Fruit fly (Drosophila melanogaster): ENCODE results near the gene knrl.

The knrl gene

DNA sequence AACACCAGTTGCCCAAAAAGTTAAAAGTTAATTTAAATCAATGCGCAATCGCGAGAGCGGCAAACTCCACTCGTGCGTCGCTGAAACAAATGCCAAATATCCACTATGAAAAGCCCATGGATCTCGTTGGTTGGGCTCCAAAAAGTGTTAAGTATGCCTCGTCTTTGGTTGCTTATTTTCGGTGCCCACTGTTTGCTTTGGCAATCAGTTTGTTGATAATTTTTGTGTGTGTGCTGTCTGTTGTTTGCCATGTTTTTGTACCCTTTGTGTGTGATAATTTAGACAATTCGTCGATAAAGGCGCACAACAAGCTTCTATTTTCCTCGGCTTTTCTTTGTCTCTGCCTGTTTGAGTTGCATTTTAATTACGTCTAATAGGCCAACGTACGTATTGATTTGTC lies 43.5 kb upstream of the knrl start (continued):
- peak; percentile 9 for TF ChIP-seq CG4707 (GFP tag; optimal IDR thresholded peaks at IDR 0.05)
- no peak for TF ChIP-seq CG34376 (GFP tag; optimal IDR thresholded peaks at IDR 0.05)
- peak; percentile 40 for TF ChIP-seq dmrt99B (tag; optimal IDR thresholded peaks at IDR 0.05)
- TF ChIP-seq pho (GFP tag; optimal IDR thresholded peaks at IDR 0.05), result no peak
- TF ChIP-seq CG1602 (GFP tag; optimal IDR thresholded peaks at IDR 0.05), result no peak
- no peak for TF ChIP-seq gsb (GFP tag; IDR thresholded peaks at IDR 0.05)
- no peak for TF ChIP-seq ac (GFP tag; optimal IDR thresholded peaks at IDR 0.05)
- TF ChIP-seq aop (GFP tag; IDR thresholded peaks at IDR 0.05), result no peak
- no peak for TF ChIP-seq CG8944 (GFP tag; optimal IDR thresholded peaks at IDR 0.05)
- TF ChIP-seq CG7928 (GFP tag; optimal IDR thresholded peaks at IDR 0.05), result no peak
- no peak for TF ChIP-seq Opbp (GFP tag; IDR thresholded peaks at IDR 0.05; ENCODE audit: partially characterized antibody)
- TF ChIP-seq wek (GFP tag; optimal IDR thresholded peaks at IDR 0.05), result peak; percentile 41
- no peak for TF ChIP-seq Bdp1 (GFP tag; optimal IDR thresholded peaks at IDR 0.05)
- peak; percentile 72 for TF ChIP-seq kni (GFP tag; optimal IDR thresholded peaks at IDR 0.05)
- TF ChIP-seq Sry-δ (GFP tag; optimal IDR thresholded peaks at IDR 0.05), result no peak
- no peak for TF ChIP-seq Vsx1 (GFP tag; optimal IDR thresholded peaks at IDR 0.05)
- no peak for TF ChIP-seq CG11695 (GFP tag; IDR thresholded peaks at IDR 0.05)
- TF ChIP-seq CG10654 (GFP tag; optimal IDR thresholded peaks at IDR 0.05), result no peak
- no peak for TF ChIP-seq CG12744 (GFP tag; optimal IDR thresholded peaks at IDR 0.05)
- TF ChIP-seq gcm (GFP tag; optimal IDR thresholded peaks at IDR 0.05), result no peak
- no peak for TF ChIP-seq CG18599 (GFP tag; optimal IDR thresholded peaks at IDR 0.05)
- TF ChIP-seq CG6854 (GFP tag; optimal IDR thresholded peaks at IDR 0.05), result no peak
- TF ChIP-seq CG30403 (GFP tag; optimal IDR thresholded peaks at IDR 0.05), result no peak
- TF ChIP-seq trem (tag; optimal IDR thresholded peaks at IDR 0.05), result no peak
- TF ChIP-seq vfl (GFP tag; optimal IDR thresholded peaks at IDR 0.05), result no peak
- no peak for TF ChIP-seq CG30020 (tag; optimal IDR thresholded peaks at IDR 0.05)
- peak; percentile 11 for TF ChIP-seq CG5180 (GFP tag; optimal IDR thresholded peaks at IDR 0.05)
- no peak for TF ChIP-seq cas (GFP tag; IDR thresholded peaks at IDR 0.05)
- peak; percentile 29 for TF ChIP-seq Asciz (GFP tag; optimal IDR thresholded peaks at IDR 0.05)
- TF ChIP-seq CG11398 (GFP tag; optimal IDR thresholded peaks at IDR 0.05), result no peak
- TF ChIP-seq sima (GFP tag; optimal IDR thresholded peaks at IDR 0.05), result no peak
- TF ChIP-seq MESR4 (GFP tag; optimal IDR thresholded peaks at IDR 0.05), result no peak
- TF ChIP-seq CG8765 (GFP tag; IDR thresholded peaks at IDR 0.05), result no peak
- no peak for TF ChIP-seq CG15514 (GFP tag; optimal IDR thresholded peaks at IDR 0.05)
- TF ChIP-seq CG31441 (GFP tag; IDR thresholded peaks at IDR 0.05), result no peak
- TF ChIP-seq ham (GFP tag; IDR thresholded peaks at IDR 0.05), result no peak
- TF ChIP-seq CG17361 (GFP tag; IDR thresholded peaks at IDR 0.05), result no peak
- TF ChIP-seq CG2129 (GFP tag; IDR thresholded peaks at IDR 0.05; ENCODE audit: partially characterized antibody), result no peak
- TF ChIP-seq dm (GFP tag; optimal IDR thresholded peaks at IDR 0.05), result no peak
- TF ChIP-seq CG4854 (GFP tag; optimal IDR thresholded peaks at IDR 0.05), result no peak
- no peak for TF ChIP-seq ranshi (GFP tag; IDR thresholded peaks at IDR 0.05)
- no peak for TF ChIP-seq rib (GFP tag; IDR thresholded peaks at IDR 0.05)
- TF ChIP-seq CG18764 (GFP tag; optimal IDR thresholded peaks at IDR 0.05), result no peak
- TF ChIP-seq Stat92E (GFP tag; optimal IDR thresholded peaks at IDR 0.05), result no peak
- TF ChIP-seq HLH4C (GFP tag; IDR thresholded peaks at IDR 0.05; ENCODE audit: partially characterized antibody), result no peak
- TF ChIP-seq gce (GFP tag; IDR thresholded peaks at IDR 0.05), result no peak
- no peak for TF ChIP-seq chif (GFP tag; optimal IDR thresholded peaks at IDR 0.05)
- TF ChIP-seq zen2 (GFP tag; IDR thresholded peaks at IDR 0.05; ENCODE audit: partially characterized antibody), result no peak
- TF ChIP-seq Hsf (GFP tag; optimal IDR thresholded peaks at IDR 0.05), result no peak
- TF ChIP-seq CG17612 (GFP tag; IDR thresholded peaks at IDR 0.05), result no peak
- no peak for TF ChIP-seq CG6683 (GFP tag; optimal IDR thresholded peaks at IDR 0.05)
- no peak for TF ChIP-seq CG14667 (GFP tag; IDR thresholded peaks at IDR 0.05)

Measured in whole organism, embryonic.